Worm (Caenorhabditis elegans) whole organism, midembryonic: ENCODE results near the gene T05G5.1.

Source experiments
- T22C8.4 ChIP-seq: fragments of 200-800 bp; sonication (Bioruptor generic); IDR thresholded peaks from 2 replicates; pipeline ENCODE4 v1.3.6; 2022; ENCODE audit warnings: missing genetic modification characterization, missing compliant biosample characterization
- klf-2 ChIP-seq: fragments of 200-800 bp; sonication (Bioruptor generic); conservative IDR thresholded peaks from 2 replicates; pipeline ENCODE4 v1.3.6; 2022; ENCODE audit warnings: missing genetic modification reagents, missing genetic modification characterization, missing compliant biosample characterization
- med-1 ChIP-seq: sonication (generic microtip); optimal IDR thresholded peaks from 2 replicates; lab custom pipeline; 2017; ENCODE audit warnings: missing genetic modification characterization, mild to moderate bottlenecking, missing compliant biosample characterization, antibody characterized with exemption, missing genetic modification reagents; ENCODE audit not compliant: insufficient read depth
- tab-1 ChIP-seq: fragments of 200-800 bp; sonication (Bioruptor generic); IDR thresholded peaks from 2 replicates; pipeline ENCODE4 v1.3.6; 2022; ENCODE audit warnings: missing genetic modification characterization, missing compliant biosample characterization

ce11 chrIII:9699576-9699975, 43.6 kb downstream of the T05G5.1 start, which contains the start of gene tlk-1:
- no peak for TF ChIP-seq T22C8.4 (GFP tag; lab: Robert Waterston, UW)
- TF ChIP-seq med-1 = no peak
- TF ChIP-seq tab-1 = no peak
- TF ChIP-seq klf-2 = no peak
